Worm (Caenorhabditis elegans) whole organism, early embryonic: ENCODE measurements around the gene spp-13.

Experiments used
- B0310.2 ChIP-seq: sonication (generic microtip); optimal IDR thresholded peaks from 2 replicates; lab custom pipeline; 2016; ENCODE audit warnings: mild to moderate bottlenecking, missing genetic modification characterization, missing compliant biosample characterization
- F13C5.2 ChIP-seq: sonication (generic microtip); optimal IDR thresholded peaks from 2 replicates; lab custom pipeline; 2017; ENCODE audit warnings: mild to moderate bottlenecking, missing genetic modification characterization, inconsistent platforms, missing compliant biosample characterization
- aly-1 ChIP-seq: sonication (generic microtip); optimal IDR thresholded peaks from 2 replicates; lab custom pipeline; 2016; ENCODE audit warnings: missing genetic modification characterization, missing compliant biosample characterization
- ama-1 ChIP-seq: fragments of 150-350 bp; optimal IDR thresholded peaks from 2 replicates; lab custom pipeline; 2014
- ceh-13 ChIP-seq: fragments of 200-800 bp; sonication (Bioruptor generic); optimal IDR thresholded peaks from 2 replicates; lab custom pipeline; 2018; ENCODE audit warnings: mild to moderate bottlenecking, missing genetic modification characterization, missing compliant biosample characterization
- ceh-36 ChIP-seq: sonication (generic microtip); optimal IDR thresholded peaks from 2 replicates; lab custom pipeline; 2016; ENCODE audit warnings: missing genetic modification characterization, inconsistent platforms, missing compliant biosample characterization
- ets-7 ChIP-seq: sonication (generic microtip); optimal IDR thresholded peaks from 2 replicates; lab custom pipeline; 2016; ENCODE audit warnings: missing genotype, missing genetic modification characterization, missing compliant biosample characterization
- flt-1 ChIP-seq: fragments of 200-800 bp; sonication (Bioruptor generic); IDR thresholded peaks from 2 replicates; pipeline ENCODE4 v1.3.6; 2022; ENCODE audit warnings: missing genetic modification characterization, missing compliant biosample characterization
- hmbx-1 ChIP-seq: sonication (generic microtip); optimal IDR thresholded peaks from 2 replicates; lab custom pipeline; 2016; ENCODE audit warnings: mild to moderate bottlenecking, missing genetic modification characterization, missing compliant biosample characterization
- hmg-4 ChIP-seq: fragments of 200-800 bp; sonication (Bioruptor generic); optimal IDR thresholded peaks from 2 replicates; lab custom pipeline; 2018; ENCODE audit warnings: mild to moderate bottlenecking, missing genetic modification characterization, missing compliant biosample characterization
- hnd-1 ChIP-seq: sonication (generic microtip); optimal IDR thresholded peaks from 2 replicates; lab custom pipeline; 2016; ENCODE audit warnings: missing genetic modification characterization, missing compliant biosample characterization
- pes-1 ChIP-seq: fragments of 200-800 bp; sonication (Bioruptor generic); IDR thresholded peaks from 2 replicates; pipeline ENCODE4 v1.3.6; 2022; ENCODE audit warnings: missing genetic modification reagents, missing genetic modification characterization, missing compliant biosample characterization
- scrt-1 ChIP-seq: fragments of 200-800 bp; sonication (Bioruptor generic); IDR thresholded peaks from 2 replicates; pipeline ENCODE4 v1.3.6; 2022; ENCODE audit warnings: missing genetic modification characterization, missing compliant biosample characterization
- sea-1 ChIP-seq: fragments of 200-800 bp; sonication (Bioruptor generic); conservative IDR thresholded peaks from 2 replicates; pipeline ENCODE4 v1.3.6; 2022; ENCODE audit warnings: missing genetic modification characterization, missing compliant biosample characterization
- tbx-11 ChIP-seq: fragments of 200-800 bp; sonication (Bioruptor generic); IDR thresholded peaks from 2 replicates; pipeline ENCODE4 v1.3.6; 2022; ENCODE audit warnings: missing genetic modification characterization, missing compliant biosample characterization
- tbx-37 ChIP-seq: fragments of 200-800 bp; sonication (Bioruptor generic); conservative IDR thresholded peaks from 2 replicates; pipeline ENCODE4 v1.3.6; 2022; ENCODE audit warnings: missing genetic modification reagents, missing genetic modification characterization, missing compliant biosample characterization
- tra-4 ChIP-seq: sonication (generic microtip); optimal IDR thresholded peaks from 2 replicates; lab custom pipeline; 2017; ENCODE audit warnings: missing genetic modification characterization, missing compliant biosample characterization

spp-13 gene

ce11 chrX:8444922-8445321 lies 26.6 kb upstream of the spp-13 start:
- no peak for TF ChIP-seq hnd-1 (tag; lab: Kevin White, UChicago)
- no peak for TF ChIP-seq hmbx-1
- TF ChIP-seq ceh-36 (tag; lab: Kevin White, UChicago): no peak
- TF ChIP-seq tra-4 (tag; lab: Kevin White, UChicago): no peak
- no peak for TF ChIP-seq ceh-13 (GFP tag; lab: Kevin White, UChicago)
- no peak for TF ChIP-seq flt-1
- TF ChIP-seq ets-7 (tag; lab: Kevin White, UChicago): no peak
- no peak for TF ChIP-seq sea-1 (GFP tag; lab: Robert Waterston, UW)
- no peak for TF ChIP-seq scrt-1 (GFP tag; lab: Robert Waterston, UW)
- no peak for TF ChIP-seq tbx-11 (GFP tag; lab: Robert Waterston, UW)
- no peak for TF ChIP-seq hmg-4 (GFP tag; lab: Kevin White, UChicago)
- no peak for TF ChIP-seq pes-1 (GFP tag; lab: Robert Waterston, UW)
- no peak for TF ChIP-seq ama-1 (lab: Kevin White, UChicago)
- TF ChIP-seq aly-1 (tag; lab: Kevin White, UChicago): no peak
- TF ChIP-seq F13C5.2 (tag; lab: Kevin White, UChicago): no peak
- no peak for TF ChIP-seq B0310.2 (tag; lab: Kevin White, UChicago)
- TF ChIP-seq tbx-37: no peak

DNA sequence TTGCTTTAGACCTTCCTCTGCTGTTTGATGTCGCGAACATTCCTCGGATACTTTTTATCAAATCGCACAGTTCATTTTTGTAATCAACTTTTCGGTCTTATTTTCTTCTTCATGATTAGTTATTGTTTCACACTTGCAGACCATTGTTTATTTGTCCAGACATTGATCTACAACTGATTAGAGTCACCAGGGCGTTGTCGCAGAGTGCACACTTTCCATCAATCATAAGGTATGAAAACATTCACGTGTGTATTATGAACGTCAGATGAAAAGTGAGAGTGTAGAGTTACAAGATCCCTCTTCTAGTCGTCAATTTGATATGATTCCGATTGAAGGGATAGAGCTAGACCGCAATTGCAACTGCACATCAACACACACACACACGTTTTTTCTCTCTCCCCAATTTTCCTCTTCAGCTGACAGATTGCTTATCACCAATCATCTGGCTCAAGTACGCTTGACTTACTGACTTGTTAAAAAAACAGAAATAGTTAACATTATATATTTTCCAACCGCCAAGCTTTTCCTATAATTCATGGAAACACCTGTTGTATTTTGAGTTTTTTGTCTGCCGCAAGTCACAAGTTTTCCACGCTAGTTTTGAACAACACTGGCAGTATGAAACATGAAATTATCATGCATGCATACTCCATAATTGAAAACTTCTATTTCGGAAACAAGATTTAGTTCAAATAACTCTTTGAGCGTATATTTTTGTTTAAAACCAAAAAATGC lies 21.8 kb upstream of the spp-13 start:
- TF ChIP-seq aly-1 (tag; lab: Kevin White, UChicago) (no peak), sea-1 (GFP tag; lab: Robert Waterston, UW) (no peak), ceh-13 (GFP tag; lab: Kevin White, UChicago) (no peak), hmg-4 (GFP tag; lab: Kevin White, UChicago) (no peak), hmbx-1 (no peak), pes-1 (GFP tag; lab: Robert Waterston, UW) (no peak), ceh-36 (tag; lab: Kevin White, UChicago) (no peak), tra-4 (tag; lab: Kevin White, UChicago) (no peak), F13C5.2 (tag; lab: Kevin White, UChicago) (no peak), scrt-1 (GFP tag; lab: Robert Waterston, UW) (no peak), tbx-37 (no peak), B0310.2 (tag; lab: Kevin White, UChicago) (no peak), tbx-11 (GFP tag; lab: Robert Waterston, UW) (no peak), ama-1 (lab: Kevin White, UChicago) (no peak), flt-1 (no peak)

DNA sequence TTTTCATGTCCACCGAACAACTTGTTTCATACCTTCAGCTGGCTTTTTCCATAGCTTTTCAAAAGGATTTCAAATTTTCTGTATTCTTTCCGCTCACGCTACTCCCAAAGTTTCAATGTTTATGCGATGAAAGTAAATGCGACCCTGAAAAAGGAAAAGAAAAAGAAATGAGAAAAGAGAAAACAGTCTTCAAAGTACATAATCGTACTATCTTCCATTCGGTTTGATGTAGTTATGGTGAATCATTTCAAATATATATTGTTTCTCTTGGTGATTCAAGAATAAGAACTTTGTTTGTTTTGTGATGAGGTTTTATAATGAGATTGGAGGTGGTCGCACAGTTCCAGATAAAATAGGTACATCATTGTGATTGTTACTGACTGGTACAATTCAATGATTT lies 20.4 kb upstream of the spp-13 start:
- TF ChIP-seq hmbx-1: no peak

DNA sequence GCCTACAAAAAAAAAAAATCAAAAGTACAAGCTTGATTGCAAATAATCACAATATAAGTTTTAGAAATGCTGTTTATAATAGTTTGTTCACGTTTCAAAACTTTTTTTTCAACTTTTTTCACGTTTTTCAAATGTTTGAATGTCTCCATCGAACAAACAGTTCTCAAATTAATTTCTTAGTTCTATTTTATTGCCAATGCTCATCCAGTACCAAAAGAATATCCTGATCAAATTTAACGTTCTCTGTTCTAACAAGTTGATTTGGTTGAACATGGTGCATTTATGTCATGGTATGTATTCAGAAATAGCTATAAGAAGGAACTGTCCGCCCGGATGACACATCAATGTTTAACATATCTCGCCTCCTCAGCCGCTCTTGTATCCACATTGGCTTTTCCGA lies 14.0 kb upstream of the spp-13 start, which contains the start of gene kin-9:
Gene kin-9, plus strand, starts transcription at position 301 of the 400 bp plus-strand sequence.
- TF ChIP-seq tbx-11 (GFP tag; lab: Robert Waterston, UW): no peak
- TF ChIP-seq flt-1: no peak
- TF ChIP-seq hmbx-1: no peak
- TF ChIP-seq hnd-1 (tag; lab: Kevin White, UChicago): no peak
- TF ChIP-seq ceh-13 (GFP tag; lab: Kevin White, UChicago): no peak
- no peak for TF ChIP-seq B0310.2 (tag; lab: Kevin White, UChicago)

DNA sequence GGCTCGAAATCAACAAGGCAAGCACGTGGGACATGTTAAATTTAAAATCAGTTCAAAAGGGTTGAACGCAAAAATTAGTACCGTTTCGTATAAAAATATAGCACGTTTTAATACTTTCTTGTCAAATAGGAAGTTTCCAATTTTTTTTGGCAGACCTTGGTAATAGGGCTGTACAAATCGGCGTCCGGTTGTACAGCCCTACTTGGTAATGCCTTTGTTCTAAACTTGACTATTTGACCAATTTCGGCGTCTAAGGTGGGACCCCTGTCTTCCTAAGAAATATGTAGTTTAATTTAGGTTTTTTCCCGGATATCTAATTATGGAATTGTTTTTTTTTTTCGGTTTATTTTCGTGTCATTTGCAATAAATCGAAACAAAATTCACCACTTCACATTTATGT lies 11.2 kb upstream of the spp-13 start:
- TF ChIP-seq flt-1: no peak
- no peak for TF ChIP-seq B0310.2 (tag; lab: Kevin White, UChicago)

- TF ChIP-seq tbx-11 (GFP tag; lab: Robert Waterston, UW) (no peak), ets-7 (tag; lab: Kevin White, UChicago) (no peak), tra-4 (tag; lab: Kevin White, UChicago) (no peak), hnd-1 (tag; lab: Kevin White, UChicago) (no peak), B0310.2 (tag; lab: Kevin White, UChicago) (no peak), tbx-37 (no peak), ceh-13 (GFP tag; lab: Kevin White, UChicago) (no peak)
Measured at ce11 chrX:8428319-8428888, 10.1 kb upstream of the spp-13 start, which contains the start of gene F08F1.3. Gene F08F1.3, plus strand, starts transcription at chrX:8428838.

ce11 chrX:8426160-8426712 lies 7.9 kb upstream of the spp-13 start:
- TF ChIP-seq ets-7 (tag; lab: Kevin White, UChicago): no peak
- no peak for TF ChIP-seq tbx-37
- no peak for TF ChIP-seq F13C5.2 (tag; lab: Kevin White, UChicago)
- TF ChIP-seq B0310.2 (tag; lab: Kevin White, UChicago): no peak
- no peak for TF ChIP-seq sea-1 (GFP tag; lab: Robert Waterston, UW)
- TF ChIP-seq tbx-11 (GFP tag; lab: Robert Waterston, UW): no peak
- no peak for TF ChIP-seq ceh-13 (GFP tag; lab: Kevin White, UChicago)
- no peak for TF ChIP-seq ama-1 (lab: Kevin White, UChicago)
- TF ChIP-seq tra-4 (tag; lab: Kevin White, UChicago): no peak
- no peak for TF ChIP-seq hmbx-1
- TF ChIP-seq hmg-4 (GFP tag; lab: Kevin White, UChicago): no peak
- TF ChIP-seq flt-1: no peak
- TF ChIP-seq scrt-1 (GFP tag; lab: Robert Waterston, UW): no peak
